Worm (Caenorhabditis elegans) whole organism, L1 larva: ENCODE data around the gene K07E12.2.

Source experiments
- C04F5.9 ChIP-seq: sonication (generic microtip); optimal IDR thresholded peaks from 2 replicates; lab custom pipeline; 2016; ENCODE audit warnings: missing genetic modification characterization, missing compliant biosample characterization
- blmp-1 ChIP-seq: fragments of 150-350 bp; optimal IDR thresholded peaks from 2 replicates; lab custom pipeline; 2014; ENCODE audit warnings: missing biosample characterization, missing genetic modification characterization
- mep-1 ChIP-seq: fragments of 150-350 bp; optimal IDR thresholded peaks from 2 replicates; lab custom pipeline; 2014; ENCODE audit warnings: missing biosample characterization, missing genetic modification characterization
- swsn-7 ChIP-seq: sonication (generic microtip); optimal IDR thresholded peaks from 2 replicates; lab custom pipeline; 2016; ENCODE audit warnings: missing genetic modification characterization, missing compliant biosample characterization
- unc-130 ChIP-seq: fragments of 150-350 bp; optimal IDR thresholded peaks from 2 replicates; lab custom pipeline; 2017; ENCODE audit warnings: missing biosample characterization, missing genetic modification characterization, inconsistent platforms
- unc-62 ChIP-seq: fragments of 150-350 bp; optimal IDR thresholded peaks from 2 replicates; lab custom pipeline; 2014; ENCODE audit warnings: missing biosample characterization, missing genetic modification reagents, missing genetic modification characterization

DNA sequence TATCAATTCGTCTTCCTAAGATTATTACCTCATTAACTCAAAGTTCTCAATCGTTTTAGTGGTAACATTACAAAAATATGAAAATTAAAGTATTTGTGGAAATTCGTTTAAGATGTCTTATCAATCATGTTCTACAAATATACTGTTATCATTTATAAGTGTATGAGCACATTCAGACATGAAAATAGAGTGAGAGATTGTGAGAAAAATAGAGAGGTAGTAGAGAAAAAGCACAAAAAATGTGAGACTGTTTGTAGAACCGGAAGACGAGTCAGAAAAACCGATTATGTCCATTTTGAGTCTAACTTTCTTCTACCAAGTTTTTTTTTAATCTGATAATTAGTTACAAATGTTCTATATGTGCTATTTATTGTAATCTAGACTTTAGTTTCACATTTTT is 43.8 kb upstream of the K07E12.2 start:
- TF ChIP-seq unc-130 (tag; lab: Kevin White, UChicago) (no peak), C04F5.9 (no peak), swsn-7 (tag; lab: Kevin White, UChicago) (no peak), mep-1 (no peak), blmp-1 (tag; lab: Kevin White, UChicago) (no peak), unc-62 (GFP tag; lab: Kevin White, UChicago) (no peak)
